Fruit fly (Drosophila melanogaster) whole organism, pupa: Measurements from ENCODE around the gene Sec63.

ENCODE experiments used
- CG10348 ChIP-seq: fragments of 200-800 bp; sonication (Bioruptor generic); IDR thresholded peaks from 2 replicates; pipeline ENCODE4 v1.3.6; 2022; ENCODE audit warnings: missing biosample characterization, missing genetic modification characterization
- CG12605 ChIP-seq: fragments of 200-800 bp; sonication (Bioruptor generic); IDR thresholded peaks from 2 replicates; pipeline ENCODE4 v1.3.6; 2022; ENCODE audit warnings: missing biosample characterization, missing genetic modification characterization
- CG13204 ChIP-seq: fragments of 200-800 bp; sonication (Bioruptor generic); optimal IDR thresholded peaks from 2 replicates; lab custom pipeline; 2018; ENCODE audit warnings: missing biosample characterization, mild to moderate bottlenecking, missing genetic modification characterization, moderate library complexity
- CG14655 ChIP-seq: fragments of 200-800 bp; sonication (Bioruptor generic); optimal IDR thresholded peaks from 3 replicates; lab custom pipeline; 2017; ENCODE audit warnings: mild to moderate bottlenecking, missing biosample characterization, missing genetic modification reagents, missing genetic modification characterization
- CG15710 ChIP-seq: fragments of 200-800 bp; sonication (Bioruptor generic); optimal IDR thresholded peaks from 2 replicates; lab custom pipeline; 2018; ENCODE audit warnings: missing biosample characterization, mild to moderate bottlenecking, missing genetic modification characterization, moderate library complexity
- CG17806 ChIP-seq: fragments of 200-800 bp; sonication (Bioruptor generic); optimal IDR thresholded peaks from 2 replicates; lab custom pipeline; 2018; ENCODE audit warnings: missing biosample characterization, mild to moderate bottlenecking, missing genetic modification characterization, moderate library complexity
- CG32121 ChIP-seq: fragments of 200-800 bp; sonication (Bioruptor generic); IDR thresholded peaks from 2 replicates; pipeline ENCODE4 v1.3.6; 2022; ENCODE audit warnings: missing biosample characterization, missing genetic modification characterization
- CG34367 ChIP-seq: fragments of 200-800 bp; sonication (Bioruptor generic); optimal IDR thresholded peaks from 2 replicates; lab custom pipeline; 2018; ENCODE audit warnings: missing biosample characterization, mild to moderate bottlenecking, missing genetic modification characterization
- CG4496 ChIP-seq: fragments of 200-800 bp; sonication (Bioruptor generic); IDR thresholded peaks from 3 replicates; pipeline ENCODE4 v1.3.6; 2022; ENCODE audit warnings: missing biosample characterization, missing genetic modification characterization
- CG8159 ChIP-seq: fragments of 200-800 bp; sonication (Bioruptor generic); optimal IDR thresholded peaks from 3 replicates; lab custom pipeline; 2018; ENCODE audit warnings: missing biosample characterization, mild to moderate bottlenecking, missing genetic modification characterization, moderate library complexity
- CG8301 ChIP-seq: fragments of 200-800 bp; sonication (Bioruptor generic); optimal IDR thresholded peaks from 2 replicates; lab custom pipeline; 2018; ENCODE audit warnings: missing biosample characterization, mild to moderate bottlenecking, missing genetic modification characterization
- CG9948 ChIP-seq: fragments of 200-800 bp; sonication (Bioruptor generic); optimal IDR thresholded peaks from 2 replicates; lab custom pipeline; 2018; ENCODE audit warnings: missing biosample characterization, mild to moderate bottlenecking, missing genetic modification characterization, moderate library complexity
- D1 ChIP-seq: fragments of 200-800 bp; sonication (Bioruptor generic); optimal IDR thresholded peaks from 2 replicates; lab custom pipeline; 2018; ENCODE audit warnings: missing biosample characterization, mild to moderate bottlenecking, missing genetic modification characterization, moderate library complexity
- EcR ChIP-seq: fragments of 200-800 bp; sonication (Bioruptor generic); optimal IDR thresholded peaks from 3 replicates; lab custom pipeline; 2019; ENCODE audit warnings: missing biosample characterization, missing genetic modification characterization, mild to moderate bottlenecking, moderate library complexity, missing genetic modification reagents
- Ets98B ChIP-seq: fragments of 200-800 bp; sonication (Bioruptor generic); IDR thresholded peaks from 2 replicates; pipeline ENCODE4 v1.3.6; 2022; ENCODE audit warnings: missing biosample characterization, missing genetic modification characterization
- Pif1A ChIP-seq: fragments of 200-800 bp; sonication (Bioruptor generic); optimal IDR thresholded peaks from 3 replicates; lab custom pipeline; 2016; ENCODE audit warnings: missing biosample characterization, missing genetic modification characterization
- Pif1B ChIP-seq: fragments of 200-800 bp; sonication (Bioruptor generic); optimal IDR thresholded peaks from 3 replicates; lab custom pipeline; 2016; ENCODE audit warnings: missing biosample characterization, missing genetic modification characterization
- Snoo ChIP-seq: fragments of 200-800 bp; sonication (Bioruptor generic); optimal IDR thresholded peaks from 3 replicates; lab custom pipeline; 2017; ENCODE audit warnings: missing biosample characterization, mild to moderate bottlenecking, missing genetic modification characterization, inconsistent platforms
- fd96Ca ChIP-seq: fragments of 200-800 bp; sonication (Bioruptor generic); IDR thresholded peaks from 3 replicates; pipeline ENCODE4 v1.3.6; 2022; ENCODE audit warnings: missing biosample characterization, missing genetic modification characterization
- gl ChIP-seq: fragments of 200-800 bp; sonication (Bioruptor generic); optimal IDR thresholded peaks from 2 replicates; lab custom pipeline; 2018; ENCODE audit warnings: missing biosample characterization, mild to moderate bottlenecking, missing genetic modification characterization
- rn ChIP-seq: fragments of 200-800 bp; sonication (Bioruptor generic); IDR thresholded peaks from 2 replicates; pipeline ENCODE4 v1.3.6; 2022; ENCODE audit warnings: missing biosample characterization, missing genetic modification characterization

Gene Sec63

dm6 chr3L:7349311-7349710 lies 11.1 kb upstream of the Sec63 start:
- TF ChIP-seq CG15710 (tag; lab: Kevin White, UChicago): no peak
- TF ChIP-seq CG10348 (GFP tag; lab: Robert Waterston, UW): no peak
- TF ChIP-seq CG34367 (tag; lab: Kevin White, UChicago): no peak
- no peak for TF ChIP-seq Ets98B (GFP tag; lab: Robert Waterston, UW)
- TF ChIP-seq Pif1B (GFP tag; lab: Kevin White, UChicago): no peak
- no peak for TF ChIP-seq Snoo
- TF ChIP-seq D1 (tag; lab: Kevin White, UChicago): no peak
- no peak for TF ChIP-seq CG9948
- TF ChIP-seq CG14655 (GFP tag; lab: Kevin White, UChicago): no peak
- no peak for TF ChIP-seq Pif1A (GFP tag; lab: Kevin White, UChicago)

- no peak for TF ChIP-seq CG12605 (GFP tag; lab: Robert Waterston, UW)
- TF ChIP-seq D1 (tag; lab: Kevin White, UChicago): no peak
- TF ChIP-seq Snoo: no peak
- TF ChIP-seq gl (tag; lab: Kevin White, UChicago): no peak
- TF ChIP-seq CG4496: no peak
- TF ChIP-seq CG14655 (GFP tag; lab: Kevin White, UChicago): no peak
- no peak for TF ChIP-seq CG32121 (GFP tag; lab: Robert Waterston, UW)
- TF ChIP-seq CG17806 (tag; lab: Kevin White, UChicago): no peak
- TF ChIP-seq fd96Ca (GFP tag; lab: Robert Waterston, UW): peak; percentile 30; the same call in 1 of the 3 replicates
- TF ChIP-seq CG8301 (tag; lab: Kevin White, UChicago): no peak
- no peak for TF ChIP-seq rn (GFP tag; lab: Robert Waterston, UW)
- TF ChIP-seq CG15710 (tag; lab: Kevin White, UChicago): peak; percentile 13
- TF ChIP-seq EcR (GFP tag; lab: Kevin White, UChicago): no peak
- TF ChIP-seq CG9948: peak; percentile 12
- TF ChIP-seq CG10348 (GFP tag; lab: Robert Waterston, UW): no peak
- TF ChIP-seq Pif1A (GFP tag; lab: Kevin White, UChicago): no peak
- no peak for TF ChIP-seq CG8159
- TF ChIP-seq Ets98B (GFP tag; lab: Robert Waterston, UW): no peak
- TF ChIP-seq CG13204: no peak
Observed at dm6 chr3L:7356386-7357117, 3.8 kb upstream of the Sec63 start, which contains the start of gene CTCF. Gene CTCF, minus strand, starts transcription at chr3L:7356713.

dm6 chr3L:7359827-7360323 lies 486 bp upstream of the Sec63 start, which contains the start of gene pst:
Gene pst, minus strand, starts transcription at chr3L:7360263.
- TF ChIP-seq CG15710 (tag; lab: Kevin White, UChicago) (peak; percentile 6), CG17806 (tag; lab: Kevin White, UChicago) (no peak), CG13204 (no peak), Ets98B (GFP tag; lab: Robert Waterston, UW) (peak; percentile 5; the same call in 1 of the 2 replicates), CG32121 (GFP tag; lab: Robert Waterston, UW) (no peak; the same call in 1 of the 2 replicates), rn (GFP tag; lab: Robert Waterston, UW) (no peak), CG8301 (tag; lab: Kevin White, UChicago) (no peak), CG9948 (no peak), CG14655 (GFP tag; lab: Kevin White, UChicago) (no peak), Pif1A (GFP tag; lab: Kevin White, UChicago) (no peak), EcR (GFP tag; lab: Kevin White, UChicago) (no peak), CG12605 (GFP tag; lab: Robert Waterston, UW) (peak; percentile 16; the same call in 1 of the 2 replicates), CG34367 (tag; lab: Kevin White, UChicago) (no peak), CG4496 (no peak), fd96Ca (GFP tag; lab: Robert Waterston, UW) (no peak; the same call in 2 of the 3 replicates), Snoo (no peak), gl (tag; lab: Kevin White, UChicago) (no peak), CG10348 (GFP tag; lab: Robert Waterston, UW) (no peak), CG8159 (no peak), Pif1B (GFP tag; lab: Kevin White, UChicago) (no peak), D1 (tag; lab: Kevin White, UChicago) (no peak)

- peak; percentile 81 for TF ChIP-seq CG4496
- peak; percentile 61 for TF ChIP-seq Pif1B (GFP tag; lab: Kevin White, UChicago)
- TF ChIP-seq CG10348 (GFP tag; lab: Robert Waterston, UW): no peak
- TF ChIP-seq D1 (tag; lab: Kevin White, UChicago): no peak
- TF ChIP-seq CG13204: no peak
- no peak for TF ChIP-seq CG32121 (GFP tag; lab: Robert Waterston, UW)
- TF ChIP-seq Pif1A (GFP tag; lab: Kevin White, UChicago): peak; percentile 75
- TF ChIP-seq CG8301 (tag; lab: Kevin White, UChicago): peak; percentile 26
- TF ChIP-seq rn (GFP tag; lab: Robert Waterston, UW): no peak
- peak; percentile 16 for TF ChIP-seq CG9948
- peak; percentile 79; the same call in 2 of the 3 replicates for TF ChIP-seq fd96Ca (GFP tag; lab: Robert Waterston, UW)
- peak; percentile 94 for TF ChIP-seq Ets98B (GFP tag; lab: Robert Waterston, UW)
- peak; percentile 4 for TF ChIP-seq gl (tag; lab: Kevin White, UChicago)
- no peak for TF ChIP-seq Snoo
- no peak for TF ChIP-seq CG17806 (tag; lab: Kevin White, UChicago)
- peak; percentile 83 for TF ChIP-seq CG12605 (GFP tag; lab: Robert Waterston, UW)
Observed at dm6 chr3L:7361095-7361522, 748 bp downstream of the Sec63 start.

dm6 chr3L:7364717-7365278 lies 4.4 kb downstream of the Sec63 start:
- TF ChIP-seq rn (GFP tag; lab: Robert Waterston, UW): no peak
- TF ChIP-seq CG15710 (tag; lab: Kevin White, UChicago): no peak
- no peak for TF ChIP-seq gl (tag; lab: Kevin White, UChicago)
- no peak for TF ChIP-seq Ets98B (GFP tag; lab: Robert Waterston, UW)
- no peak for TF ChIP-seq CG10348 (GFP tag; lab: Robert Waterston, UW)
- TF ChIP-seq CG12605 (GFP tag; lab: Robert Waterston, UW): no peak
- no peak for TF ChIP-seq CG14655 (GFP tag; lab: Kevin White, UChicago)
- TF ChIP-seq CG13204: no peak
- no peak for TF ChIP-seq CG8159
- no peak for TF ChIP-seq CG34367 (tag; lab: Kevin White, UChicago)
